Fruit fly (Drosophila melanogaster) whole organism, embryonic: ENCODE results near the gene CG18131.
A peak's percentile ranks its signal among the peaks of the same experiment; 100 is the strongest.

Source experiments
- BEAF-32 ChIP-seq: fragments of 200-800 bp; sonication (Bioruptor generic); optimal IDR thresholded peaks from 3 replicates; lab custom pipeline; 2017; ENCODE audit warnings: missing biosample characterization, missing genetic modification characterization, mild to moderate bottlenecking, moderate library complexity, missing genetic modification reagents
- Bgb ChIP-seq: fragments of 200-800 bp; sonication (Bioruptor generic); IDR thresholded peaks from 2 replicates; pipeline ENCODE4 v1.3.6; 2022; ENCODE audit warnings: missing biosample characterization, missing genetic modification characterization; ENCODE audit not compliant: partially characterized antibody
- Bteb2 ChIP-seq: fragments of 200-800 bp; sonication (Bioruptor generic); optimal IDR thresholded peaks from 2 replicates; lab custom pipeline; 2016; ENCODE audit warnings: missing biosample characterization, missing genetic modification characterization
- CG10366 ChIP-seq: fragments of 200-800 bp; sonication (Bioruptor generic); IDR thresholded peaks from 2 replicates; pipeline ENCODE4 v1.3.6; 2022; ENCODE audit warnings: missing biosample characterization, missing genetic modification characterization
- CG12104 ChIP-seq: fragments of 200-800 bp; sonication (Bioruptor generic); optimal IDR thresholded peaks from 3 replicates; lab custom pipeline; 2016; ENCODE audit warnings: missing biosample characterization, missing genetic modification characterization
- CG12299 ChIP-seq: fragments of 200-800 bp; sonication (Bioruptor generic); optimal IDR thresholded peaks from 2 replicates; lab custom pipeline; 2018; ENCODE audit warnings: missing biosample characterization, mild to moderate bottlenecking, missing genetic modification characterization
- CG12942 ChIP-seq: fragments of 200-800 bp; sonication (Bioruptor generic); optimal IDR thresholded peaks from 3 replicates; lab custom pipeline; 2016; ENCODE audit warnings: missing biosample characterization, missing genetic modification characterization
- CG14050 ChIP-seq: fragments of 200-800 bp; sonication (Bioruptor generic); IDR thresholded peaks from 3 replicates; pipeline ENCODE4 v1.3.6; 2022; ENCODE audit warnings: missing biosample characterization, missing genetic modification characterization
- CG15073 ChIP-seq: fragments of 200-800 bp; sonication (Bioruptor generic); optimal IDR thresholded peaks from 2 replicates; lab custom pipeline; 2016; ENCODE audit warnings: missing biosample characterization, missing genetic modification characterization
- CG15601 ChIP-seq: fragments of 200-800 bp; sonication (Bioruptor generic); optimal IDR thresholded peaks from 3 replicates; lab custom pipeline; 2019; ENCODE audit warnings: missing biosample characterization, mild to moderate bottlenecking, missing genetic modification characterization, moderate library complexity
- CG1603 ChIP-seq: fragments of 200-800 bp; sonication (Bioruptor generic); optimal IDR thresholded peaks from 2 replicates; lab custom pipeline; 2019; ENCODE audit warnings: missing biosample characterization, mild to moderate bottlenecking, missing genetic modification characterization, moderate library complexity
- CG16863 ChIP-seq: fragments of 200-800 bp; sonication (Bioruptor generic); optimal IDR thresholded peaks from 3 replicates; lab custom pipeline; 2016; ENCODE audit warnings: missing biosample characterization, missing genetic modification characterization
- CG17829 ChIP-seq: fragments of 200-800 bp; optimal IDR thresholded peaks from 2 replicates; lab custom pipeline; 2019; ENCODE audit warnings: missing biosample characterization, mild to moderate bottlenecking, missing genetic modification characterization, moderate library complexity
- CG17912 ChIP-seq: fragments of 200-800 bp; sonication (Bioruptor generic); optimal IDR thresholded peaks from 2 replicates; lab custom pipeline; 2018; ENCODE audit warnings: missing biosample characterization, mild to moderate bottlenecking, missing genetic modification characterization
- CG18011 ChIP-seq: fragments of 200-800 bp; sonication (Bioruptor generic); optimal IDR thresholded peaks from 2 replicates; lab custom pipeline; 2017; ENCODE audit warnings: missing biosample characterization, missing genetic modification characterization, mild to moderate bottlenecking, moderate library complexity, missing genotype
- CG3407 ChIP-seq: fragments of 200-800 bp; sonication (Bioruptor generic); optimal IDR thresholded peaks from 2 replicates; lab custom pipeline; 2018; ENCODE audit warnings: missing biosample characterization, mild to moderate bottlenecking, missing genetic modification characterization
- CG42726 ChIP-seq: fragments of 200-800 bp; sonication (Bioruptor generic); IDR thresholded peaks from 2 replicates; pipeline ENCODE4 v1.3.6; 2022; ENCODE audit warnings: missing biosample characterization, missing genetic modification characterization; ENCODE audit not compliant: partially characterized antibody
- CG6813 ChIP-seq: fragments of 200-800 bp; sonication (Bioruptor generic); optimal IDR thresholded peaks from 2 replicates; lab custom pipeline; 2017; ENCODE audit warnings: missing biosample characterization, missing genetic modification characterization, mild to moderate bottlenecking, moderate library complexity, missing genetic modification reagents
- CG7271 ChIP-seq: fragments of 200-800 bp; sonication (Bioruptor generic); optimal IDR thresholded peaks from 2 replicates; lab custom pipeline; 2018; ENCODE audit warnings: missing biosample characterization, mild to moderate bottlenecking, missing genetic modification characterization, moderate library complexity
- CG7786 ChIP-seq: fragments of 200-800 bp; sonication (Bioruptor generic); optimal IDR thresholded peaks from 2 replicates; lab custom pipeline; 2016; ENCODE audit warnings: missing biosample characterization, missing genetic modification characterization
- CG7987 ChIP-seq: fragments of 200-800 bp; sonication (Bioruptor generic); optimal IDR thresholded peaks from 2 replicates; lab custom pipeline; 2018; ENCODE audit warnings: missing biosample characterization, mild to moderate bottlenecking, missing genetic modification characterization, moderate library complexity
- CG8089 ChIP-seq: fragments of 200-800 bp; sonication (Bioruptor generic); optimal IDR thresholded peaks from 3 replicates; lab custom pipeline; 2016; ENCODE audit warnings: missing biosample characterization, missing genetic modification characterization
- CG8924 ChIP-seq: fragments of 200-800 bp; optimal IDR thresholded peaks from 3 replicates; lab custom pipeline; 2019; ENCODE audit warnings: missing biosample characterization, mild to moderate bottlenecking, missing genetic modification characterization, moderate library complexity
- CG8944 ChIP-seq: fragments of 200-800 bp; sonication (Bioruptor generic); optimal IDR thresholded peaks from 3 replicates; lab custom pipeline; 2016; ENCODE audit warnings: missing biosample characterization, missing genetic modification characterization
- CG9727 ChIP-seq: fragments of 200-800 bp; sonication (Bioruptor generic); optimal IDR thresholded peaks from 3 replicates; lab custom pipeline; 2017; ENCODE audit warnings: missing biosample characterization, mild to moderate bottlenecking, missing genetic modification characterization
- CoRest ChIP-seq: fragments of 200-800 bp; sonication (Bioruptor generic); optimal IDR thresholded peaks from 3 replicates; lab custom pipeline; 2018; ENCODE audit warnings: missing biosample characterization, mild to moderate bottlenecking, missing genetic modification characterization, moderate library complexity
- Doc3 ChIP-seq: fragments of 200-800 bp; sonication (Bioruptor generic); IDR thresholded peaks from 3 replicates; pipeline ENCODE4 v1.3.6; 2022; ENCODE audit warnings: missing biosample characterization, missing genetic modification characterization; ENCODE audit not compliant: partially characterized antibody
- Drgx ChIP-seq: fragments of 200-800 bp; sonication (Bioruptor generic); IDR thresholded peaks from 2 replicates; pipeline ENCODE4 v1.3.6; 2022; ENCODE audit warnings: missing biosample characterization, missing genetic modification characterization
- E2f1 ChIP-seq: fragments of 200-800 bp; sonication (Bioruptor generic); IDR thresholded peaks from 2 replicates; pipeline ENCODE4 v1.3.6; 2022; ENCODE audit warnings: missing biosample characterization, missing genetic modification characterization
- Hmx ChIP-seq: fragments of 200-800 bp; sonication (Bioruptor generic); optimal IDR thresholded peaks from 2 replicates; lab custom pipeline; 2016; ENCODE audit warnings: missing biosample characterization, missing genetic modification characterization
- Hsf ChIP-seq: fragments of 200-800 bp; sonication (Bioruptor generic); optimal IDR thresholded peaks from 3 replicates; lab custom pipeline; 2016; ENCODE audit warnings: missing biosample characterization, missing genetic modification characterization
- Myb ChIP-seq: fragments of 200-800 bp; sonication (Bioruptor generic); optimal IDR thresholded peaks from 2 replicates; lab custom pipeline; 2016; ENCODE audit warnings: missing biosample characterization, missing genetic modification characterization
- Six4 ChIP-seq: fragments of 200-800 bp; sonication (Bioruptor generic); optimal IDR thresholded peaks from 2 replicates; lab custom pipeline; 2016; ENCODE audit warnings: missing biosample characterization, missing genetic modification characterization
- Sox102F ChIP-seq: fragments of 200-800 bp; sonication (Bioruptor generic); optimal IDR thresholded peaks from 2 replicates; lab custom pipeline; 2018; ENCODE audit warnings: missing biosample characterization, mild to moderate bottlenecking, missing genetic modification characterization, moderate library complexity
- Vsx1 ChIP-seq: fragments of 200-800 bp; sonication (Bioruptor generic); optimal IDR thresholded peaks from 2 replicates; lab custom pipeline; 2017; ENCODE audit warnings: missing biosample characterization, mild to moderate bottlenecking, missing genetic modification characterization, missing genetic modification reagents
- ci ChIP-seq: fragments of 200-800 bp; sonication (Bioruptor generic); IDR thresholded peaks from 3 replicates; pipeline ENCODE4 v1.3.6; 2022; ENCODE audit warnings: missing biosample characterization, missing genetic modification characterization
- dan ChIP-seq: fragments of 200-800 bp; sonication (Bioruptor generic); IDR thresholded peaks from 2 replicates; pipeline ENCODE4 v1.3.6; 2022; ENCODE audit warnings: missing biosample characterization, missing genetic modification characterization
- dpn ChIP-seq, 2 experiments: fragments of 200-800 bp; sonication (Bioruptor generic); optimal IDR thresholded peaks; 3 replicates each; lab custom pipeline; 2016; ENCODE audit warnings: missing biosample characterization in 2 of 2, missing genetic modification characterization in 2 of 2
- fd96Cb ChIP-seq: fragments of 200-800 bp; sonication (Bioruptor generic); optimal IDR thresholded peaks from 2 replicates; lab custom pipeline; 2018; ENCODE audit warnings: missing biosample characterization, mild to moderate bottlenecking, missing genetic modification characterization, moderate library complexity
- gce ChIP-seq: fragments of 200-800 bp; sonication (Bioruptor generic); IDR thresholded peaks from 3 replicates; pipeline ENCODE4 v1.3.6; 2022; ENCODE audit warnings: missing biosample characterization, missing genetic modification characterization
- gsb ChIP-seq: fragments of 200-800 bp; sonication (Bioruptor generic); IDR thresholded peaks from 2 replicates; pipeline ENCODE4 v1.3.6; 2022; ENCODE audit warnings: missing biosample characterization, missing genetic modification characterization
- her ChIP-seq: fragments of 200-800 bp; sonication (Bioruptor generic); optimal IDR thresholded peaks from 2 replicates; lab custom pipeline; 2016; ENCODE audit warnings: missing biosample characterization, missing genetic modification characterization
- hth ChIP-seq: fragments of >200 bp; optimal IDR thresholded peaks from 2 replicates; lab custom pipeline; 2017; ENCODE audit warnings: inconsistent platforms
- lab ChIP-seq: fragments of 200-800 bp; sonication (Bioruptor generic); optimal IDR thresholded peaks from 3 replicates; lab custom pipeline; 2017; ENCODE audit warnings: missing biosample characterization, missing genetic modification characterization, mild to moderate bottlenecking, moderate library complexity, missing genetic modification reagents
- lola ChIP-seq, 3 experiments: fragments of >200 bp in 2 of 3; fragments of 200-800 bp in 1 of 3; sonication (Bioruptor generic) in 1 of 3; optimal IDR thresholded peaks; 2 replicates each; lab custom pipeline; 2017 to 2019; ENCODE audit warnings: missing biosample characterization in 3 of 3, missing genetic modification characterization in 3 of 3, mild to moderate bottlenecking in 1 of 3, moderate library complexity in 1 of 3
- mirr ChIP-seq: fragments of 200-800 bp; sonication (Bioruptor generic); optimal IDR thresholded peaks from 3 replicates; lab custom pipeline; 2018; ENCODE audit warnings: missing biosample characterization, mild to moderate bottlenecking, missing genetic modification characterization
- pzg ChIP-seq: fragments of 200-800 bp; sonication (Bioruptor generic); optimal IDR thresholded peaks from 3 replicates; lab custom pipeline; 2018; ENCODE audit warnings: missing biosample characterization, mild to moderate bottlenecking, missing genetic modification characterization, moderate library complexity
- rib ChIP-seq: fragments of 200-800 bp; sonication (Bioruptor generic); IDR thresholded peaks from 2 replicates; pipeline ENCODE4 v1.3.6; 2022; ENCODE audit warnings: missing biosample characterization, missing genetic modification characterization
- run ChIP-seq: fragments of 200-800 bp; sonication (Bioruptor generic); optimal IDR thresholded peaks from 3 replicates; lab custom pipeline; 2018; ENCODE audit warnings: missing biosample characterization, mild to moderate bottlenecking, missing genetic modification characterization
- tio ChIP-seq: fragments of 200-800 bp; sonication (Bioruptor generic); optimal IDR thresholded peaks from 2 replicates; lab custom pipeline; 2017; ENCODE audit warnings: missing biosample characterization, missing genetic modification characterization, inconsistent platforms
- ttk ChIP-seq: fragments of 200-800 bp; sonication (Bioruptor generic); IDR thresholded peaks from 2 replicates; pipeline ENCODE4 v2.1.2; 2022; ENCODE audit warnings: missing biosample characterization, missing genetic modification characterization

Gene CG18131

dm6 chr2L:1462136-1462535 is 38.3 kb downstream of the CG18131 start (continued):
- TF ChIP-seq CG7271 (tag; lab: Kevin White, UChicago) = no peak
- no peak for TF ChIP-seq CG18011
- no peak for TF ChIP-seq CG15601 (tag; lab: Kevin White, UChicago)
- no peak for TF ChIP-seq CG12104 (GFP tag; lab: Kevin White, UChicago)
- TF ChIP-seq CG16863 (GFP tag; lab: Kevin White, UChicago) = peak; percentile 54
- TF ChIP-seq CG10366 (GFP tag; lab: Robert Waterston, UW) = peak; percentile 40
- peak; percentile 60 for TF ChIP-seq Hsf (GFP tag; lab: Kevin White, UChicago)
- TF ChIP-seq Sox102F (GFP tag; lab: Kevin White, UChicago) = peak; percentile 15
- peak; percentile 49 for TF ChIP-seq CG3407
- no peak for TF ChIP-seq CG14050 (GFP tag; lab: Robert Waterston, UW)
- TF ChIP-seq Drgx = no peak
- TF ChIP-seq CG8944 (GFP tag; lab: Kevin White, UChicago) = peak; percentile 50
- TF ChIP-seq ttk (GFP tag; lab: Robert Waterston, UW) = no peak
- peak; percentile 34 for TF ChIP-seq E2f1
- TF ChIP-seq tio = peak; percentile 37
- no peak for TF ChIP-seq Myb (GFP tag; lab: Kevin White, UChicago)
- no peak for TF ChIP-seq hth (lab: Kevin White, UChicago)
- TF ChIP-seq Bgb (GFP tag; lab: Robert Waterston, UW) = no peak
- TF ChIP-seq CG8924 (tag; lab: Kevin White, UChicago) = peak; percentile 81
- peak; percentile 70 for TF ChIP-seq dan (GFP tag; lab: Robert Waterston, UW)
- no peak for TF ChIP-seq pzg (GFP tag; lab: Kevin White, UChicago)
- TF ChIP-seq rib = no peak
- no peak for TF ChIP-seq lab
- no peak for TF ChIP-seq CG12299
- peak; percentile 90 for TF ChIP-seq CG1603
- no peak for TF ChIP-seq mirr (GFP tag; lab: Kevin White, UChicago)
- peak; percentile 80 for TF ChIP-seq CG17829 (tag; lab: Kevin White, UChicago)
- peak in 1 of 3 experiments; percentile 76 for TF ChIP-seq lola (GFP tag; optimal IDR thresholded peaks at IDR 0.05; lab: Kevin White, UChicago)
- no peak for TF ChIP-seq Bteb2 (GFP tag; lab: Kevin White, UChicago)
- peak; percentile 79 for TF ChIP-seq Doc3 (GFP tag; lab: Robert Waterston, UW)
- no peak for TF ChIP-seq her
- TF ChIP-seq ci (GFP tag; lab: Robert Waterston, UW) = peak; percentile 54; the same call in 1 of the 3 replicates
- TF ChIP-seq CG15073 (GFP tag; lab: Kevin White, UChicago) = no peak
- TF ChIP-seq CG8089 = peak; percentile 55
- peak; percentile 71 for TF ChIP-seq CG9727
- peak; percentile 31 for TF ChIP-seq CoRest (tag; lab: Kevin White, UChicago)
- TF ChIP-seq Vsx1 (GFP tag; lab: Kevin White, UChicago) = no peak
- TF ChIP-seq Hmx (GFP tag; lab: Kevin White, UChicago) = no peak
- peak; percentile 40 for TF ChIP-seq fd96Cb (tag; lab: Kevin White, UChicago)
- peak; percentile 22 to 36 for TF ChIP-seq dpn (GFP tag; optimal IDR thresholded peaks at IDR 0.05; lab: Kevin White, UChicago)
- TF ChIP-seq gsb (GFP tag; lab: Robert Waterston, UW) = no peak
- no peak for TF ChIP-seq run (tag; lab: Kevin White, UChicago)
- no peak for TF ChIP-seq CG42726 (GFP tag; lab: Robert Waterston, UW)
- TF ChIP-seq CG12942 = peak; percentile 34
- peak; percentile 11 for TF ChIP-seq CG6813 (GFP tag; lab: Kevin White, UChicago)
- no peak for TF ChIP-seq gce (GFP tag; lab: Robert Waterston, UW)
- no peak for TF ChIP-seq CG17912 (GFP tag; lab: Kevin White, UChicago)
- no peak for TF ChIP-seq CG7987
- TF ChIP-seq Six4 (GFP tag; lab: Kevin White, UChicago) = peak; percentile 44
- peak; percentile 19 for TF ChIP-seq CG7786 (GFP tag; lab: Kevin White, UChicago)
- peak; percentile 73 for TF ChIP-seq BEAF-32 (GFP tag; lab: Kevin White, UChicago)
